Worm (Caenorhabditis elegans) whole organism, L1 larva: Measurements from ENCODE around the gene nlp-35.

Experiments used
- aly-2 ChIP-seq: fragments of 150-350 bp; optimal IDR thresholded peaks from 2 replicates; lab custom pipeline; 2014; ENCODE audit warnings: missing biosample characterization, missing genetic modification characterization
- ama-1 ChIP-seq: fragments of 150-350 bp; optimal IDR thresholded peaks from 2 replicates; lab custom pipeline; 2014
- elt-2 ChIP-seq: sonication (generic microtip); optimal IDR thresholded peaks from 2 replicates; lab custom pipeline; 2016; ENCODE audit warnings: missing genetic modification characterization, mild to moderate bottlenecking, inconsistent platforms, missing compliant biosample characterization, missing genetic modification reagents
- jun-1 ChIP-seq: fragments of 150-350 bp; optimal IDR thresholded peaks from 2 replicates; lab custom pipeline; 2014; ENCODE audit warnings: missing biosample characterization, missing genetic modification reagents, missing genetic modification characterization
- lin-13 ChIP-seq: fragments of 150-350 bp; optimal IDR thresholded peaks from 2 replicates; lab custom pipeline; 2014; ENCODE audit warnings: missing biosample characterization, missing genetic modification reagents, missing genetic modification characterization
- lir-3 ChIP-seq: sonication (generic microtip); optimal IDR thresholded peaks from 2 replicates; lab custom pipeline; 2016; ENCODE audit warnings: mild to moderate bottlenecking, missing genetic modification characterization, moderate library complexity, missing compliant biosample characterization; ENCODE audit not compliant: poor library complexity
- nhr-47 ChIP-seq: sonication (generic microtip); optimal IDR thresholded peaks from 2 replicates; lab custom pipeline; 2016; ENCODE audit warnings: mild to moderate bottlenecking, missing genetic modification characterization, moderate library complexity, missing compliant biosample characterization
- sup-37 ChIP-seq: fragments of 200-800 bp; sonication (Bioruptor generic); optimal IDR thresholded peaks from 2 replicates; lab custom pipeline; 2018; ENCODE audit warnings: mild to moderate bottlenecking, missing genetic modification characterization, missing compliant biosample characterization

DNA sequence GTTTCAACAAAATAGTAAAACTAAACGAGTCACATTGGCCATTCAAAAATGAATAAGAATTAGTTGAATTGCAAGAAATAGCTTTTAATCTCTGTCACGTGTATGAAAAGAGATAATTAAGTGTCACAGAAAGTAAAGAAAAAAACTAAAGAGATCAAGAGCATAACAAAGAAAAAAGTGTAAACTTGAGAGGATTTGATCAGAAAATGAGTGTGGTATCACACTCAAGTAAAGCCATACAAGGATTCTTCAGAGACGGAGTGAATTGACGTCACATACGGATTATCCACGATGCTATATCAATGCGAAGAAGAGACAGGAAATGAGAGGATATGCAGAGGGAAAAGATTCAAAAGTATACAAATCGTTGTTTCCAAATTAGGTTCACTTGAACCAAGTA is 49.4 kb downstream of the nlp-35 start:
- TF ChIP-seq aly-2 (no peak), ama-1 (lab: Kevin White, UChicago) (no peak), nhr-47 (tag; lab: Kevin White, UChicago) (peak; percentile 35), lir-3 (tag; lab: Kevin White, UChicago) (no peak), lin-13 (GFP tag; lab: Kevin White, UChicago) (no peak), elt-2 (no peak), jun-1 (tag; lab: Kevin White, UChicago) (no peak), sup-37 (GFP tag; lab: Kevin White, UChicago) (no peak)
